Fruit fly (Drosophila melanogaster) whole organism, embryonic: ENCODE data around the gene CG12990.
A peak's percentile ranks its signal among the peaks of the same experiment; 100 is the strongest.

Source experiments
- CG10654 ChIP-seq: fragments of 200-800 bp; sonication (Bioruptor generic); optimal IDR thresholded peaks from 2 replicates; lab custom pipeline; 2016; ENCODE audit warnings: missing biosample characterization, missing genetic modification characterization
- CG11093 ChIP-seq: fragments of 200-800 bp; sonication (Bioruptor generic); IDR thresholded peaks from 3 replicates; pipeline ENCODE4 v1.3.6; 2022; ENCODE audit warnings: missing biosample characterization, missing genetic modification characterization
- CG11247 ChIP-seq: fragments of 200-800 bp; sonication (Bioruptor generic); IDR thresholded peaks from 2 replicates; pipeline ENCODE4 v1.3.6; 2022; ENCODE audit warnings: missing biosample characterization, missing genetic modification characterization
- CG11398 ChIP-seq: fragments of 200-800 bp; sonication (Bioruptor generic); optimal IDR thresholded peaks from 2 replicates; lab custom pipeline; 2016; ENCODE audit warnings: missing biosample characterization, missing genetic modification characterization
- CG12659 ChIP-seq: fragments of 200-800 bp; sonication (Bioruptor generic); optimal IDR thresholded peaks from 3 replicates; lab custom pipeline; 2017; ENCODE audit warnings: mild to moderate bottlenecking, missing biosample characterization, missing genetic modification reagents, missing genetic modification characterization
- CG12942 ChIP-seq: fragments of 200-800 bp; sonication (Bioruptor generic); optimal IDR thresholded peaks from 3 replicates; lab custom pipeline; 2016; ENCODE audit warnings: missing biosample characterization, missing genetic modification characterization
- CG14441 ChIP-seq: fragments of 200-800 bp; sonication (Bioruptor generic); IDR thresholded peaks from 2 replicates; pipeline ENCODE4 v1.3.6; 2022; ENCODE audit warnings: missing biosample characterization, missing genetic modification characterization
- CG14710 ChIP-seq: fragments of 200-800 bp; sonication (Bioruptor generic); optimal IDR thresholded peaks from 3 replicates; lab custom pipeline; 2019; ENCODE audit warnings: missing biosample characterization, mild to moderate bottlenecking, missing genetic modification characterization, moderate library complexity
- CG1647 ChIP-seq: fragments of 200-800 bp; sonication (Bioruptor generic); optimal IDR thresholded peaks from 3 replicates; lab custom pipeline; 2016; ENCODE audit warnings: missing biosample characterization, missing genetic modification characterization
- CG17829 ChIP-seq: fragments of 200-800 bp; optimal IDR thresholded peaks from 2 replicates; lab custom pipeline; 2019; ENCODE audit warnings: missing biosample characterization, mild to moderate bottlenecking, missing genetic modification characterization, moderate library complexity
- CG18764 ChIP-seq: fragments of 200-800 bp; sonication (Bioruptor generic); optimal IDR thresholded peaks from 3 replicates; lab custom pipeline; 2016; ENCODE audit warnings: missing biosample characterization, missing genetic modification characterization
- CG2199 ChIP-seq: fragments of 200-800 bp; sonication (Bioruptor generic); IDR thresholded peaks from 3 replicates; pipeline ENCODE4 v1.3.6; 2022; ENCODE audit warnings: missing biosample characterization, missing genetic modification characterization
- CG2712 ChIP-seq: fragments of 200-800 bp; optimal IDR thresholded peaks from 3 replicates; lab custom pipeline; 2019; ENCODE audit warnings: missing biosample characterization, mild to moderate bottlenecking, missing genetic modification characterization, moderate library complexity
- CG31365 ChIP-seq: fragments of 200-800 bp; sonication (Bioruptor generic); optimal IDR thresholded peaks from 2 replicates; lab custom pipeline; 2018; ENCODE audit warnings: missing biosample characterization, mild to moderate bottlenecking, missing genetic modification characterization
- CG31388 ChIP-seq: fragments of 200-800 bp; sonication (Bioruptor generic); optimal IDR thresholded peaks from 2 replicates; lab custom pipeline; 2016; ENCODE audit warnings: missing biosample characterization, missing genetic modification characterization
- CG3163 ChIP-seq: fragments of 200-800 bp; sonication (Bioruptor generic); optimal IDR thresholded peaks from 3 replicates; lab custom pipeline; 2016; ENCODE audit warnings: missing biosample characterization, missing genetic modification characterization
- CG33557 ChIP-seq: fragments of 200-800 bp; sonication (Bioruptor generic); optimal IDR thresholded peaks from 2 replicates; lab custom pipeline; 2019; ENCODE audit warnings: missing biosample characterization, mild to moderate bottlenecking, missing genetic modification characterization, moderate library complexity
- CG34422 ChIP-seq: fragments of 200-800 bp; sonication (Bioruptor generic); IDR thresholded peaks from 3 replicates; pipeline ENCODE4 v1.3.6; 2022; ENCODE audit warnings: missing biosample characterization, missing genetic modification characterization
- CG3847 ChIP-seq: fragments of 200-800 bp; sonication (Bioruptor generic); IDR thresholded peaks from 2 replicates; pipeline ENCODE4 v1.3.6; 2022; ENCODE audit warnings: missing biosample characterization, missing genetic modification characterization
- CG6791 ChIP-seq: fragments of 200-800 bp; sonication (Bioruptor generic); IDR thresholded peaks from 3 replicates; pipeline ENCODE4 v1.3.6; 2022; ENCODE audit warnings: missing biosample characterization, missing genetic modification characterization; ENCODE audit not compliant: partially characterized antibody
- CG8388 ChIP-seq: fragments of 200-800 bp; sonication (Bioruptor generic); optimal IDR thresholded peaks from 2 replicates; lab custom pipeline; 2019; ENCODE audit warnings: missing biosample characterization, mild to moderate bottlenecking, missing genetic modification characterization, moderate library complexity
- CG9609 ChIP-seq: fragments of 200-800 bp; sonication (Bioruptor generic); optimal IDR thresholded peaks from 3 replicates; lab custom pipeline; 2016; ENCODE audit warnings: missing biosample characterization, missing genetic modification characterization
- CkIIα-i1 ChIP-seq: fragments of 200-800 bp; sonication (Bioruptor generic); IDR thresholded peaks from 2 replicates; pipeline ENCODE4 v1.3.6; 2022; ENCODE audit warnings: missing biosample characterization, missing genetic modification characterization
- CoRest ChIP-seq: fragments of 200-800 bp; sonication (Bioruptor generic); optimal IDR thresholded peaks from 3 replicates; lab custom pipeline; 2018; ENCODE audit warnings: missing biosample characterization, mild to moderate bottlenecking, missing genetic modification characterization, moderate library complexity
- Deaf1 ChIP-seq: fragments of 200-800 bp; optimal IDR thresholded peaks from 3 replicates; lab custom pipeline; 2019; ENCODE audit warnings: missing biosample characterization, mild to moderate bottlenecking, missing genetic modification characterization, moderate library complexity
- Dref ChIP-seq: fragments of 200-800 bp; sonication (Bioruptor generic); IDR thresholded peaks from 2 replicates; pipeline ENCODE4 v1.3.6; 2022; ENCODE audit warnings: missing biosample characterization, missing genetic modification characterization
- H2.0 ChIP-seq: fragments of 200-800 bp; sonication (Bioruptor generic); IDR thresholded peaks from 2 replicates; pipeline ENCODE4 v1.3.6; 2022; ENCODE audit warnings: missing biosample characterization, missing genetic modification characterization
- HmgZ ChIP-seq: fragments of 200-800 bp; sonication (Bioruptor generic); optimal IDR thresholded peaks from 2 replicates; lab custom pipeline; 2018; ENCODE audit warnings: missing biosample characterization, mild to moderate bottlenecking, missing genetic modification characterization
- Rx ChIP-seq: fragments of 200-800 bp; sonication (Bioruptor generic); IDR thresholded peaks from 2 replicates; pipeline ENCODE4 v1.3.6; 2022; ENCODE audit warnings: missing biosample characterization, missing genetic modification characterization
- ato ChIP-seq: fragments of 200-800 bp; sonication (Bioruptor generic); IDR thresholded peaks from 2 replicates; pipeline ENCODE4 v1.3.6; 2022; ENCODE audit warnings: missing biosample characterization, missing genetic modification characterization; ENCODE audit not compliant: partially characterized antibody
- caup ChIP-seq: fragments of 200-800 bp; sonication (Bioruptor generic); optimal IDR thresholded peaks from 3 replicates; lab custom pipeline; 2017; ENCODE audit warnings: missing biosample characterization, mild to moderate bottlenecking, missing genetic modification characterization, moderate library complexity; ENCODE audit not compliant: severe bottlenecking
- da ChIP-seq: fragments of 200-800 bp; sonication (Bioruptor generic); optimal IDR thresholded peaks from 2 replicates; lab custom pipeline; 2016; ENCODE audit warnings: missing biosample characterization, missing genetic modification characterization
- danr ChIP-seq: fragments of 200-800 bp; sonication (Bioruptor generic); IDR thresholded peaks from 2 replicates; pipeline ENCODE4 v1.3.6; 2022; ENCODE audit warnings: missing biosample characterization, missing genetic modification characterization
- dysf ChIP-seq: fragments of 200-800 bp; sonication (Bioruptor generic); IDR thresholded peaks from 3 replicates; pipeline ENCODE4 v1.3.6; 2022; ENCODE audit warnings: missing biosample characterization, missing genetic modification characterization
- ems ChIP-seq: fragments of 200-800 bp; sonication (Bioruptor generic); optimal IDR thresholded peaks from 3 replicates; lab custom pipeline; 2016; ENCODE audit warnings: missing biosample characterization, missing genetic modification characterization
- eve ChIP-seq, 2 experiments: fragments of >200 bp; optimal IDR thresholded peaks; 2 replicates each; lab custom pipeline; 2017; ENCODE audit warnings: missing biosample characterization in 2 of 2, missing genetic modification characterization in 2 of 2
- gcm2 ChIP-seq: fragments of 200-800 bp; sonication (Bioruptor generic); optimal IDR thresholded peaks from 2 replicates; lab custom pipeline; 2016; ENCODE audit warnings: missing biosample characterization, missing genetic modification characterization
- gsb ChIP-seq: fragments of 200-800 bp; sonication (Bioruptor generic); IDR thresholded peaks from 2 replicates; pipeline ENCODE4 v1.3.6; 2022; ENCODE audit warnings: missing biosample characterization, missing genetic modification characterization
- hbn ChIP-seq: fragments of 200-800 bp; sonication (Bioruptor generic); IDR thresholded peaks from 2 replicates; pipeline ENCODE4 v1.3.6; 2022; ENCODE audit warnings: missing biosample characterization, missing genetic modification characterization; ENCODE audit not compliant: partially characterized antibody
- ind ChIP-seq: fragments of 200-800 bp; sonication (Bioruptor generic); optimal IDR thresholded peaks from 3 replicates; lab custom pipeline; 2016; ENCODE audit warnings: missing biosample characterization, missing genetic modification characterization
- klu ChIP-seq: fragments of 200-800 bp; sonication (Bioruptor generic); IDR thresholded peaks from 2 replicates; pipeline ENCODE4 v1.3.6; 2022; ENCODE audit warnings: missing biosample characterization, missing genetic modification characterization
- kni ChIP-seq: fragments of 200-800 bp; sonication (Bioruptor generic); optimal IDR thresholded peaks from 3 replicates; lab custom pipeline; 2017; ENCODE audit warnings: mild to moderate bottlenecking, missing biosample characterization, missing genetic modification reagents, missing genetic modification characterization
- psq ChIP-seq: fragments of 200-800 bp; sonication (Bioruptor generic); optimal IDR thresholded peaks from 2 replicates; lab custom pipeline; 2017; ENCODE audit warnings: missing biosample characterization, missing genetic modification characterization
- scrt ChIP-seq: fragments of 200-800 bp; sonication (Bioruptor generic); optimal IDR thresholded peaks from 2 replicates; lab custom pipeline; 2018; ENCODE audit warnings: missing biosample characterization, mild to moderate bottlenecking, missing genetic modification characterization, moderate library complexity
- shn ChIP-seq: fragments of 200-800 bp; sonication (Bioruptor generic); optimal IDR thresholded peaks from 3 replicates; lab custom pipeline; 2016; ENCODE audit warnings: missing biosample characterization, missing genetic modification characterization
- tll ChIP-seq, 2 experiments: fragments of 200-800 bp in 1 of 2; fragments of >200 bp in 1 of 2; sonication (Bioruptor generic) in 1 of 2; optimal IDR thresholded peaks; 2 replicates each; lab custom pipeline; 2017 to 2019; ENCODE audit warnings: missing biosample characterization in 2 of 2, missing genetic modification characterization in 2 of 2, mild to moderate bottlenecking in 1 of 2, moderate library complexity in 1 of 2
- unc-4 ChIP-seq: fragments of 200-800 bp; sonication (Bioruptor generic); IDR thresholded peaks from 2 replicates; pipeline ENCODE4 v1.3.6; 2022; ENCODE audit warnings: missing biosample characterization, missing genetic modification characterization; ENCODE audit not compliant: partially characterized antibody
- zf30C ChIP-seq: fragments of 200-800 bp; sonication (Bioruptor generic); optimal IDR thresholded peaks from 3 replicates; lab custom pipeline; 2018; ENCODE audit warnings: missing biosample characterization, mild to moderate bottlenecking, missing genetic modification characterization
- zfh1 ChIP-seq: fragments of 200-800 bp; sonication (Bioruptor generic); IDR thresholded peaks from 3 replicates; pipeline ENCODE4 v1.3.6; 2022; ENCODE audit warnings: missing biosample characterization, missing genetic modification characterization

Gene CG12990

DNA sequence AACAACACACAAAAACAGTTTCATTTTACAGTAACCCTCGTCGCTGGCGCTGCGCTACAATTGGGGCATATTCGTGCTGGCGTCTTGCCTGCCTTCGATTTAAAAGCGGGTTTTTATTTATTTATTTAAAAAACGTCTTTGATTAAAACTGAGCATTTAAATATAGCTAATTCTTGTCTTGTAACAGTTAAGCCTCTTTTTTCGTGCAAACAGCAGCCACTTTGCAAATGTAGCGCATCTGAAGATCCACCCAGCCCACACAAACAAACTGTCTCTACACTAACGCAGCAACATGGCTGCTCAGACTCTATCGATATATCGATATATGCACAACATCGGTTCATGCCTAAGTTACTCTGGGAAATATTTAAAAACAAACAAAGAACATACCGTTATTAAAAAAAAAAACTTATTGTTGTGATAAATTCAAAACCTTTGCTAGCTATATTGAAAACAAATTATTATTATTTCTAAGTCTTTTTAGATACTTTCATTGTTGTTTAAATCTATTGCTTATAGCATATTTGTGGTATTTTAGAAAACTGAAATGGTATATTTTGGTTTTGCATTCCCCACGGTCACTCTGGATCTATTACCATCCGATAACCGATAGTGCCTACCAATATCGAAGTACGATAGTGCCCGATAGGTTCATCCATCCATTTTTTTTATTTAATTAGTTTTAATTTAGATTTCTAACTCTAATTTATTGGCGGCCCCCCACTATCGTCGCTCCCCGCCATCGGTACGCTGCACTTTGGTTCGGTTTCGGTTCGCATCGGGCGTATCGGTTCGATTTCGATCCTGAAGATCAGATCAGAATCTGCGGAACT lies 31.3 kb upstream of the CG12990 start, which contains the start of the genes CG8188 and par-6 (continued):
- TF ChIP-seq shn (peak; percentile 91), CG10654 (GFP tag; lab: Kevin White, UChicago) (peak; percentile 82), CG3847 (GFP tag; lab: Robert Waterston, UW) (peak; percentile 88), CG1647 (peak; percentile 86), CG12659 (GFP tag; lab: Kevin White, UChicago) (peak; percentile 88), scrt (GFP tag; lab: Kevin White, UChicago) (peak; percentile 76), CG31388 (GFP tag; lab: Kevin White, UChicago) (peak; percentile 56), tll (GFP tag; optimal IDR thresholded peaks at IDR 0.05; lab: Kevin White, UChicago) (peak in 1 of 2 experiments; percentile 50), Dref (GFP tag; lab: Robert Waterston, UW) (peak; percentile 65), CG17829 (tag; lab: Kevin White, UChicago) (peak; percentile 87), CG14710 (tag; lab: Kevin White, UChicago) (peak; percentile 76), CkIIα-i1 (no peak), CG2199 (peak; percentile 88), CG11093 (GFP tag; lab: Robert Waterston, UW) (peak; percentile 75; the same call in 1 of the 3 replicates), CG9609 (peak; percentile 89), klu (GFP tag; lab: Robert Waterston, UW) (peak; percentile 83), CG11398 (peak; percentile 80), danr (GFP tag; lab: Robert Waterston, UW) (peak; percentile 72), psq (GFP tag; lab: Kevin White, UChicago) (peak; percentile 50), Deaf1 (peak; percentile 52), CoRest (peak; percentile 88), eve (GFP tag; optimal IDR thresholded peaks at IDR 0.05; lab: Kevin White, UChicago) (peak in 1 of 2 experiments; percentile 83), CG2712 (tag; lab: Kevin White, UChicago) (peak; percentile 87), CG3163 (GFP tag; lab: Kevin White, UChicago) (peak; percentile 68), ems (peak; percentile 89), kni (no peak), zfh1 (peak; percentile 93), Rx (peak; percentile 85), ato (GFP tag; lab: Robert Waterston, UW) (peak; percentile 28), CG12942 (peak; percentile 87), gsb (peak; percentile 67), ind (GFP tag; lab: Kevin White, UChicago) (peak; percentile 87), gcm2 (GFP tag; lab: Kevin White, UChicago) (peak; percentile 45), zf30C (GFP tag; lab: Kevin White, UChicago) (peak; percentile 17), unc-4 (GFP tag; lab: Robert Waterston, UW) (peak; percentile 67), CG33557 (GFP tag; lab: Kevin White, UChicago) (peak; percentile 80), CG6791 (GFP tag; lab: Robert Waterston, UW) (peak; percentile 55; the same call in 1 of the 3 replicates), H2.0 (GFP tag; lab: Robert Waterston, UW) (peak; percentile 78), CG18764 (GFP tag; lab: Kevin White, UChicago) (peak; percentile 68), caup (peak; percentile 89), CG8388 (GFP tag; lab: Kevin White, UChicago) (peak; percentile 78), CG31365 (tag; lab: Kevin White, UChicago) (peak; percentile 34), da (GFP tag; lab: Kevin White, UChicago) (peak; percentile 71), CG34422 (GFP tag; lab: Robert Waterston, UW) (peak; percentile 92), hbn (GFP tag; lab: Robert Waterston, UW) (0 out of 2 replicates have a peak, but pooled peaks have one; percentile 47), CG14441 (GFP tag; lab: Robert Waterston, UW) (peak; percentile 90), dysf (GFP tag; lab: Robert Waterston, UW) (peak; percentile 89), HmgZ (tag; lab: Kevin White, UChicago) (peak; percentile 90), CG11247 (GFP tag; lab: Robert Waterston, UW) (peak; percentile 85)
